Fruit fly (Drosophila melanogaster): ENCODE data around the gene CG2901.

Gene CG2901

DNA sequence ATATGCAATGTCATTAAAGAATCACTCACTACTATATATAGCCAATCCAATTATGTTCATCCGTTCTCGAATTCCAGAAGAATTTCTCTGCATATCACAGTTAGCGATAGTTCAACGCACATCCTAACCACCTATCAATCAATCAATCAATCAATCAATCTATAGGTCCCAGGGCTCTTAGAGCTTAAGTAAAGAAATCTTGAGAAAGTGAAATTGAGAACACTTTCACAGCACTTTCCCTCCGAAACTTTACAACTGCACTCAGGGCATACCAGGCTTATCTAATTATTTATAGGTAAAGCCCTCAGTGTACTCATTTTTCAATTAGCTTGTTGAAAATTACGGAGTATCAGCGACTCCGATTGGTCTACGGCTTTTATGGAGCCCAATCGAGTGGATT is 46.5 kb downstream of the CG2901 start:
- TF ChIP-seq Sin3A (optimal IDR thresholded peaks at IDR 0.05) (no peak), ttk (optimal IDR thresholded peaks at IDR 0.05) (no peak), h (optimal IDR thresholded peaks at IDR 0.05) (no peak), Myc (optimal IDR thresholded peaks at IDR 0.05) (no peak), psq (optimal IDR thresholded peaks at IDR 0.05) (no peak), insv (optimal IDR thresholded peaks at IDR 0.05) (no peak)

DNA sequence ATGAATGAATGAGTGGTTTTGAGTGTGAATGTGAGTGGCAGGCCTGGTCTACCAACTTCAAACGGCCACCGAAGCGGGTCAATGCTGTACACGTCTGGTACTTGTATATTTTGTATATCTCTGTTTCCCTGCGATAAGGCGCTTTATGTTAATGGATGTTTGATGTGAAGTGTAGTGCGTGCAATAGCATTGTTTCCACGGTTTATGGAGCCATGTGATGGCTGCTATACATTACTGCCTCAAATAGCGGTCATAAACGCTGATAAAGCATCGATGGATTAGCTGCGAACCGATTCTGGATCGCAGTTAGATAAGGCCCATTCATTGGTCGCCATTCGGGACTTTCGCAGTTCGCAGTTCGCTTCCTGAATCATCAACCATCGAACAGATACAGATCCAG is 47.0 kb downstream of the CG2901 start:
- no peak for TF ChIP-seq Myc (optimal IDR thresholded peaks at IDR 0.05)
- TF ChIP-seq insv (optimal IDR thresholded peaks at IDR 0.05) = no peak
- TF ChIP-seq psq (optimal IDR thresholded peaks at IDR 0.05) = no peak
- TF ChIP-seq h (optimal IDR thresholded peaks at IDR 0.05) = no peak
- TF ChIP-seq ttk (optimal IDR thresholded peaks at IDR 0.05) = no peak
- no peak for TF ChIP-seq Sin3A (optimal IDR thresholded peaks at IDR 0.05)

DNA sequence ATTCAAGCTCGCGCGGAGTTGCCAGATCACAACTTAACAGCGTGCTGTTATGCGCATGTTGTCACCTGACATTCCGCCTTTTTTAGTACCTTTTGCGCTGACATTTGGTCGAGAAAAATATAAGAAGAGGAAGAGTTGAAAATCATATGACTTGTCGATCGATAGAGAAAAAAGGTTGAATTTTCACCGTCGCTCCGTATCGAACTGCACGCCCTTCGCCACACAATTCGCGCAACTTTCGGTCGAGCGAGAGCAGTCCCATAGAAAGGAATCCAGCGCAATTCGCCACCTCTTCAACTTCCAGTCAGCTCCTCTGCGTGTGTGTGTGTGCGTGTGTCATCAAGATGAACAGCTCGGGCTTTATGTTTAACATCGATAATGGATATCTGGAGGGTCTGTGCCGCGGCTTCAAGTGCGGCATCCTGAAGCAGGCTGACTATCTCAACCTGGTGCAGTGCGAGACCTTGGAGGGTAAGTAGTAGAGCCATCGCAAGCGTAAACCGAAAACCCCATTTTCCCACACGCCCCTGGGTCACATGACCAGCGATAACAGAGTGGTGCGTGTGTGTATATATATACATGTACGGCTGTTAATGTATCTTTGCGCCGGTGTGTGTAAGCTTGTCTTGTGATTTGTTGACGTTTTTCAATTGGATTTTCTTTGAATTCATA is 52.8 kb downstream of the CG2901 start, which contains the start of gene VhaAC39-1:
Gene VhaAC39-1, plus strand, starts transcription at position 104 of the 672 bp plus-strand sequence.
- no peak for TF ChIP-seq insv (optimal IDR thresholded peaks at IDR 0.05)
- TF ChIP-seq Sin3A (optimal IDR thresholded peaks at IDR 0.05) = no peak
- no peak for TF ChIP-seq Myc (optimal IDR thresholded peaks at IDR 0.05)
- no peak for TF ChIP-seq psq (optimal IDR thresholded peaks at IDR 0.05)
- no peak for TF ChIP-seq h (optimal IDR thresholded peaks at IDR 0.05)
- no peak for TF ChIP-seq ttk (optimal IDR thresholded peaks at IDR 0.05)

All from Kc167 (cell line).